Fruit fly (Drosophila melanogaster) whole organism, embryonic: Measurements from ENCODE around the gene CG6602.
A peak's percentile ranks its signal among the peaks of the same experiment; 100 is the strongest.

Experiments used
- Atf3 ChIP-seq: fragments of 200-800 bp; sonication (Bioruptor generic); optimal IDR thresholded peaks from 3 replicates; lab custom pipeline; 2016; ENCODE audit warnings: missing biosample characterization, missing genetic modification characterization
- CG10267 ChIP-seq: fragments of 200-800 bp; sonication (Bioruptor generic); optimal IDR thresholded peaks from 2 replicates; lab custom pipeline; 2018; ENCODE audit warnings: missing biosample characterization, mild to moderate bottlenecking, missing genetic modification characterization, moderate library complexity
- CG12071 ChIP-seq: fragments of 200-800 bp; sonication (Bioruptor generic); optimal IDR thresholded peaks from 3 replicates; lab custom pipeline; 2018; ENCODE audit warnings: missing biosample characterization, mild to moderate bottlenecking, missing genetic modification characterization
- CG14965 ChIP-seq: fragments of 200-800 bp; sonication (Bioruptor generic); optimal IDR thresholded peaks from 2 replicates; lab custom pipeline; 2016; ENCODE audit warnings: missing biosample characterization, missing genetic modification characterization, borderline replicate concordance
- CG17912 ChIP-seq: fragments of 200-800 bp; sonication (Bioruptor generic); optimal IDR thresholded peaks from 2 replicates; lab custom pipeline; 2018; ENCODE audit warnings: missing biosample characterization, mild to moderate bottlenecking, missing genetic modification characterization
- CG3163 ChIP-seq: fragments of 200-800 bp; sonication (Bioruptor generic); optimal IDR thresholded peaks from 3 replicates; lab custom pipeline; 2016; ENCODE audit warnings: missing biosample characterization, missing genetic modification characterization
- Chrac-16 ChIP-seq: fragments of 200-800 bp; sonication (Bioruptor generic); optimal IDR thresholded peaks from 3 replicates; lab custom pipeline; 2016; ENCODE audit warnings: missing biosample characterization, missing genetic modification characterization
- Dek ChIP-seq: fragments of 200-800 bp; sonication (Bioruptor generic); optimal IDR thresholded peaks from 3 replicates; lab custom pipeline; 2019; ENCODE audit warnings: missing biosample characterization, mild to moderate bottlenecking, missing genetic modification characterization, moderate library complexity
- Ets65A ChIP-seq: fragments of 200-800 bp; sonication (Bioruptor generic); peaks from one replicate; lab custom pipeline; 2016; ENCODE audit warnings: missing biosample characterization, missing genetic modification characterization
- Hr3 ChIP-seq: fragments of 200-800 bp; sonication (Bioruptor generic); optimal IDR thresholded peaks from 3 replicates; lab custom pipeline; 2016; ENCODE audit warnings: missing biosample characterization, missing genetic modification characterization
- Lpt ChIP-seq: fragments of >200 bp; optimal IDR thresholded peaks from 2 replicates; lab custom pipeline; 2018; ENCODE audit warnings: missing biosample characterization, missing genetic modification characterization
- Nf-YB ChIP-seq: fragments of 200-800 bp; sonication (Bioruptor generic); optimal IDR thresholded peaks from 3 replicates; lab custom pipeline; 2019; ENCODE audit warnings: missing biosample characterization, mild to moderate bottlenecking, missing genetic modification characterization, moderate library complexity
- Nf-YC ChIP-seq: fragments of 200-800 bp; optimal IDR thresholded peaks from 3 replicates; lab custom pipeline; 2019; ENCODE audit warnings: missing biosample characterization, mild to moderate bottlenecking, missing genetic modification characterization, moderate library complexity
- Oaz ChIP-seq: fragments of 200-800 bp; sonication (Bioruptor generic); IDR thresholded peaks from 2 replicates; pipeline ENCODE4 v1.3.6; 2022; ENCODE audit warnings: missing biosample characterization, missing genetic modification characterization
- bsh ChIP-seq, 2 experiments: fragments of 200-800 bp; sonication (Bioruptor generic); optimal IDR thresholded peaks; 2 replicates each; lab custom pipeline; 2017 to 2018; ENCODE audit warnings: mild to moderate bottlenecking in 2 of 2, missing biosample characterization in 2 of 2, missing genetic modification characterization in 2 of 2, moderate library complexity in 1 of 2
- chif ChIP-seq, 2 experiments: fragments of 200-800 bp; sonication (Bioruptor generic); optimal IDR thresholded peaks; 3 replicates each; lab custom pipeline; 2016; ENCODE audit warnings: missing biosample characterization in 2 of 2, missing genetic modification characterization in 2 of 2
- crol ChIP-seq: fragments of 200-800 bp; sonication (Bioruptor generic); IDR thresholded peaks from 2 replicates; pipeline ENCODE4 v1.3.6; 2022; ENCODE audit warnings: missing biosample characterization, missing genetic modification characterization
- dpn ChIP-seq, 2 experiments: fragments of 200-800 bp; sonication (Bioruptor generic); optimal IDR thresholded peaks; 3 replicates each; lab custom pipeline; 2016; ENCODE audit warnings: missing biosample characterization in 2 of 2, missing genetic modification characterization in 2 of 2
- ewg ChIP-seq: fragments of 200-800 bp; sonication (Bioruptor generic); optimal IDR thresholded peaks from 3 replicates; lab custom pipeline; 2017; ENCODE audit warnings: mild to moderate bottlenecking, missing biosample characterization, missing genetic modification reagents, missing genetic modification characterization
- onecut ChIP-seq: fragments of 200-800 bp; sonication (Bioruptor generic); IDR thresholded peaks from 2 replicates; pipeline ENCODE4 v1.3.6; 2022; ENCODE audit warnings: missing biosample characterization, missing genetic modification characterization
- vvl ChIP-seq: fragments of 200-800 bp; sonication (Bioruptor generic); IDR thresholded peaks from 2 replicates; pipeline ENCODE4 v1.3.6; 2022; ENCODE audit warnings: missing biosample characterization, missing genetic modification characterization

CG6602 gene

dm6 chr3L:6116881-6117280 lies 44.9 kb downstream of the CG6602 start:
- TF ChIP-seq crol, result peak; percentile 64
- no peak for TF ChIP-seq Dek (tag; lab: Kevin White, UChicago)
- no peak for TF ChIP-seq CG10267 (tag; lab: Kevin White, UChicago)
- TF ChIP-seq CG12071 (GFP tag; lab: Kevin White, UChicago), result no peak
- no peak for TF ChIP-seq CG3163 (GFP tag; lab: Kevin White, UChicago)
- TF ChIP-seq onecut (GFP tag; lab: Robert Waterston, UW), result peak; percentile 83
- no peak for TF ChIP-seq chif (GFP tag; optimal IDR thresholded peaks at IDR 0.05; lab: Kevin White, UChicago)
- no peak for TF ChIP-seq Atf3 (GFP tag; lab: Kevin White, UChicago)
- TF ChIP-seq Nf-YB (GFP tag; lab: Kevin White, UChicago), result peak; percentile 69
- TF ChIP-seq Nf-YC (tag; lab: Kevin White, UChicago), result peak; percentile 82
- TF ChIP-seq Lpt (GFP tag; lab: Kevin White, UChicago), result no peak
- no peak for TF ChIP-seq dpn (GFP tag; optimal IDR thresholded peaks at IDR 0.05; lab: Kevin White, UChicago)
- TF ChIP-seq CG14965 (GFP tag; lab: Kevin White, UChicago), result no peak
- TF ChIP-seq CG17912 (GFP tag; lab: Kevin White, UChicago), result no peak
- peak; percentile 56; the same call in 1 of the 2 replicates for TF ChIP-seq vvl (GFP tag; lab: Robert Waterston, UW)
- TF ChIP-seq Ets65A, result peak; percentile 71
- no peak for TF ChIP-seq Chrac-16 (GFP tag; lab: Kevin White, UChicago)
- TF ChIP-seq Oaz, result no peak
- TF ChIP-seq ewg (GFP tag; lab: Kevin White, UChicago), result peak; percentile 35
- TF ChIP-seq Hr3 (GFP tag; lab: Kevin White, UChicago), result no peak
- TF ChIP-seq bsh (GFP tag; optimal IDR thresholded peaks at IDR 0.05; lab: Kevin White, UChicago), result no peak
